Worm (Caenorhabditis elegans): ENCODE data around the gene ZK1307.4.

ZK1307.4 gene

DNA sequence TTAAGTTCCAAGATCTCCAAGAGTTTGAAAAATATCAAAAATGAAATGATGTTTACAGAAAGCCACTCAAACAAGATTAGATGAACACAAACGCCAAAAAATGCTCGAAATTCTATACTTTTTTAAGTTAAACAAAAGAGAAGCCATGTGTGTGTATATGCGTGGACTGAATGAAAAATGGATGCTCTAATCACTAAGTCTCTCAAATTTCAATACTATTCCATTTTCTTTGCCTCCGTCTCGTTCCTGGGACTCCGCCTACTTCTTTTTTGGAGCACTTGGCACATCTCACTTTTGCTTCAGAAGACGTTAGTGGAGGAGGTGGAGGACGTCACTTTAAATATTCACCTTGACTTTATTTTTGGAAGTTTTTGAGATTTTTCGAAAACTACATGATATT, 28.2 kb upstream of the ZK1307.4 start:
- TF ChIP-seq athp-1 (tag; optimal IDR thresholded peaks at IDR 0.05) (no peak), dox-1 (GFP tag; IDR thresholded peaks at IDR 0.05) (no peak), hmg-1.2 (GFP tag; IDR thresholded peaks at IDR 0.05) (peak; percentile 61), fkh-3 (tag; optimal IDR thresholded peaks at IDR 0.05) (no peak), F23B12.7 (tag; optimal IDR thresholded peaks at IDR 0.05; ENCODE audit: insufficient read depth) (no peak)

DNA sequence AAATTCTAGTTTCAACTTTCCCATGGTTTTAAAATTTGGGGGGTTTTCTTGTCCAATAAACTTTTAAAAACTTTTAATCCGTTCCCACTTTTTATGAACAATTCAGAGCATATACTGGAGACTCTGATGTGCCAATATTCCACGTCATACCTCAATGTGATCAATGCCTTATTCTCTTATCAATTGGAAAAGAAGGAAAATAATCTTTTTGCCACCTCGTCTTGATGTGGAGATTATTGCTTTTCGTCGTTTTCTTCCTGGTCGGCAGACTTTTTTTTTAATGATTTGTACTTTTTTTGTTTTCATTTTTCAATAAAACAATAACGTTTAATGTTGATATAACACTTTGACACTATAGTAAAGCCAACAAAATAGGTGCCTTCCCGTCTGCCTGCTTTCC, 25.9 kb upstream of the ZK1307.4 start:
- TF ChIP-seq efl-1 (GFP tag; optimal IDR thresholded peaks at IDR 0.05) (no peak), repo-1 (tag; optimal IDR thresholded peaks at IDR 0.05) (no peak), nhr-80 (tag; optimal IDR thresholded peaks at IDR 0.05) (peak; percentile 66), dpl-1 (GFP tag; optimal IDR thresholded peaks at IDR 0.05) (no peak), B0336.3 (GFP tag; IDR thresholded peaks at IDR 0.05) (no peak), ceh-40 (GFP tag; IDR thresholded peaks at IDR 0.05) (no peak), fkh-3 (tag; optimal IDR thresholded peaks at IDR 0.05) (no peak), let-607 (tag; optimal IDR thresholded peaks at IDR 0.05) (peak in 1 of 2 experiments; percentile 22)

- TF ChIP-seq ceh-100 (GFP tag; IDR thresholded peaks at IDR 0.05) = no peak
- no peak for TF ChIP-seq sdz-38 (tag; optimal IDR thresholded peaks at IDR 0.05)
- TF ChIP-seq F37B4.10 (GFP tag; IDR thresholded peaks at IDR 0.05) = no peak
- TF ChIP-seq athp-1 (tag; optimal IDR thresholded peaks at IDR 0.05) = no peak
- TF ChIP-seq cebp-1 (GFP tag; IDR thresholded peaks at IDR 0.05) = no peak
- no peak for TF ChIP-seq cebp-1 (tag; optimal IDR thresholded peaks at IDR 0.05)
- no peak for TF ChIP-seq Y53G8AR.9 (GFP tag; conservative IDR thresholded peaks at IDR 0.05)
- no peak for TF ChIP-seq lin-35 (GFP tag; optimal IDR thresholded peaks at IDR 0.05)
- TF ChIP-seq mel-28 (tag; optimal IDR thresholded peaks at IDR 0.05; ENCODE audit: borderline replicate concordance) = no peak
- no peak for TF ChIP-seq die-1 (tag; optimal IDR thresholded peaks at IDR 0.05)
- no peak for TF ChIP-seq madf-6 (GFP tag; IDR thresholded peaks at IDR 0.05)
- TF ChIP-seq mxl-1 (tag; optimal IDR thresholded peaks at IDR 0.05) = no peak
- no peak for TF ChIP-seq ztf-22 (GFP tag; optimal IDR thresholded peaks at IDR 0.05)
- TF ChIP-seq mcd-1 (GFP tag; IDR thresholded peaks at IDR 0.05) = no peak
- TF ChIP-seq lin-40 (tag; optimal IDR thresholded peaks at IDR 0.05) = no peak
- no peak for TF ChIP-seq T26A5.8 (tag; optimal IDR thresholded peaks at IDR 0.05)
These were observed 23.1 kb upstream of the ZK1307.4 start, which contains the start of gene arc-1 for ce11 chrII:9674678-9675077. arc-1 (plus strand) TSS chrII:9674978.

ce11 chrII:9671308-9671707, 19.7 kb upstream of the ZK1307.4 start, which contains the start of gene ZK1320.7:
ZK1320.7 (plus strand) TSS chrII:9671608.
- TF ChIP-seq die-1 (tag; optimal IDR thresholded peaks at IDR 0.05) = no peak
- no peak for TF ChIP-seq tbx-9 (tag; optimal IDR thresholded peaks at IDR 0.05; ENCODE audit: borderline replicate concordance)
- TF ChIP-seq ztf-26 (tag; optimal IDR thresholded peaks at IDR 0.05) = no peak
- no peak for TF ChIP-seq dpl-1 (GFP tag; optimal IDR thresholded peaks at IDR 0.05)
- no peak for TF ChIP-seq unc-62 (GFP tag; optimal IDR thresholded peaks at IDR 0.05)
- TF ChIP-seq ceh-58 (GFP tag; IDR thresholded peaks at IDR 0.05) = no peak
- no peak for TF ChIP-seq unc-130 (GFP tag; optimal IDR thresholded peaks at IDR 0.05)
- no peak for TF ChIP-seq lsl-1 (GFP tag; optimal IDR thresholded peaks at IDR 0.05)
- TF ChIP-seq F33H1.4 (GFP tag; IDR thresholded peaks at IDR 0.05) = no peak
- TF ChIP-seq sptf-2 (GFP tag; optimal IDR thresholded peaks at IDR 0.05) = no peak
- TF ChIP-seq ztf-22 (GFP tag; optimal IDR thresholded peaks at IDR 0.05) = no peak
- TF ChIP-seq F37B4.10 (GFP tag; IDR thresholded peaks at IDR 0.05) = no peak
- TF ChIP-seq madf-6 (GFP tag; IDR thresholded peaks at IDR 0.05) = no peak
- TF ChIP-seq bed-2 (GFP tag; IDR thresholded peaks at IDR 0.05) = no peak
- TF ChIP-seq snpc-4 (GFP tag; optimal IDR thresholded peaks at IDR 0.05) = no peak
- no peak for TF ChIP-seq snpc-4 (tag; optimal IDR thresholded peaks at IDR 0.05)

Data from whole organism, young adult.